Worm (Caenorhabditis elegans) whole organism, L4 larva: ENCODE measurements around the gene srsx-28.

Source experiments
- daf-16 ChIP-seq, 3 experiments: sonication (generic microtip); optimal IDR thresholded peaks; 2 replicates each; lab custom pipeline; 2016 to 2017; ENCODE audit warnings: missing genetic modification characterization in 3 of 3, missing genetic modification reagents in 3 of 3, mild to moderate bottlenecking in 2 of 3, missing compliant biosample characterization in 2 of 3, missing biosample characterization in 1 of 3, moderate library complexity in 1 of 3
- daf-19 ChIP-seq: fragments of 200-800 bp; sonication (Bioruptor generic); conservative IDR thresholded peaks from 2 replicates; pipeline ENCODE4 v1.3.6; 2022; ENCODE audit warnings: missing genetic modification characterization, missing compliant biosample characterization
- fos-1 ChIP-seq: fragments of 150-350 bp; optimal IDR thresholded peaks from 2 replicates; lab custom pipeline; 2014; ENCODE audit warnings: missing biosample characterization, missing genetic modification characterization
- nhr-11 ChIP-seq: fragments of 150-350 bp; optimal IDR thresholded peaks from 2 replicates; lab custom pipeline; 2014; ENCODE audit warnings: missing biosample characterization, missing genetic modification characterization
- nhr-237 ChIP-seq: sonication (generic microtip); optimal IDR thresholded peaks from 2 replicates; lab custom pipeline; 2017; ENCODE audit warnings: missing biosample characterization, missing genetic modification characterization
- nhr-25 ChIP-seq: sonication (generic microtip); optimal IDR thresholded peaks from 2 replicates; lab custom pipeline; 2017; ENCODE audit warnings: missing genetic modification characterization, mild to moderate bottlenecking, missing compliant biosample characterization, antibody characterized with exemption, moderate library complexity, borderline replicate concordance; ENCODE audit not compliant: insufficient read depth
- pqm-1 ChIP-seq: sonication (generic microtip); optimal IDR thresholded peaks from 2 replicates; lab custom pipeline; 2017; ENCODE audit warnings: missing biosample characterization, missing genetic modification characterization
- saeg-2 ChIP-seq: fragments of 200-800 bp; sonication (Bioruptor generic); IDR thresholded peaks from 2 replicates; pipeline ENCODE4 v1.3.6; 2022; ENCODE audit warnings: missing genetic modification reagents, missing genetic modification characterization, missing compliant biosample characterization

DNA sequence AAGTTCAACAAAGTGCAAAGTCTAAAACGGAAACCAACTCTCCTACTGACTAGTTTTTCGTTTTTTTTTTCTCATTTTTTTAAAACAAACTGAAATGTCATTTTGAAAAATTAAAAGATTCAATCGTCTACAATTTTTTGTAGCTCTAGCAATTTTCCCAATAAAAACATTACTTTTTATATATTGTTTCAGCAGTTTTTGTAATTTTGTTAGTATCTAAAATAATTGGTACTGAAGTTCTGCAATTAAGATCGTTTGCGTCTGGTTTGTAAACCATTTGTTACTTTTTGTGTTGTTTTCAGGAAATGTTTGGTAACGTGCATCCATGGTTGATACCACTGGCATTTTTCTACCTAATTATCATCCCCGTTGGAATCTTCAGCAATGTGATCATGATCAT lies 6.2 kb downstream of the srsx-28 start, which contains the start of gene srsx-30:
- no peak for TF ChIP-seq daf-19
- TF ChIP-seq fos-1 (tag; lab: Kevin White, UChicago), result no peak
- TF ChIP-seq saeg-2, result no peak
- TF ChIP-seq nhr-237 (tag; lab: Kevin White, UChicago), result no peak
- TF ChIP-seq nhr-25, result no peak
- TF ChIP-seq daf-16 (GFP tag; optimal IDR thresholded peaks at IDR 0.05; lab: Kevin White, UChicago), result no peak
- no peak for TF ChIP-seq daf-16 (tag; optimal IDR thresholded peaks at IDR 0.05; lab: Kevin White, UChicago)
- TF ChIP-seq nhr-11, result no peak
- TF ChIP-seq pqm-1 (tag; lab: Kevin White, UChicago), result no peak
